Worm (Caenorhabditis elegans) whole organism, late embryonic: ENCODE results near the gene B0244.10.
A peak's percentile ranks its signal among the peaks of the same experiment; 100 is the strongest.

Source experiments
- C08G9.2 ChIP-seq: sonication (generic microtip); optimal IDR thresholded peaks from 2 replicates; lab custom pipeline; 2016; ENCODE audit warnings: mild to moderate bottlenecking, missing genetic modification characterization, moderate library complexity, missing compliant biosample characterization
- F13H6.1 ChIP-seq: sonication (generic microtip); optimal IDR thresholded peaks from 2 replicates; lab custom pipeline; 2016; ENCODE audit warnings: missing genetic modification characterization, missing compliant biosample characterization
- Y22D7AL.16 ChIP-seq: sonication (generic microtip); optimal IDR thresholded peaks from 2 replicates; lab custom pipeline; 2016; ENCODE audit warnings: missing genetic modification characterization, missing compliant biosample characterization
- ceh-14 ChIP-seq: sonication (generic microtip); optimal IDR thresholded peaks from 2 replicates; lab custom pipeline; 2016; ENCODE audit warnings: missing genotype, missing genetic modification characterization, missing compliant biosample characterization
- ceh-18 ChIP-seq: sonication (generic microtip); optimal IDR thresholded peaks from 2 replicates; lab custom pipeline; 2016; ENCODE audit warnings: missing genetic modification characterization, missing compliant biosample characterization
- ceh-19 ChIP-seq: fragments of 200-800 bp; sonication (Bioruptor generic); optimal IDR thresholded peaks from 2 replicates; lab custom pipeline; 2018; ENCODE audit warnings: mild to moderate bottlenecking, missing genetic modification characterization, missing compliant biosample characterization
- ceh-22 ChIP-seq: sonication (generic microtip); optimal IDR thresholded peaks from 2 replicates; lab custom pipeline; 2017; ENCODE audit warnings: missing biosample characterization, missing genetic modification characterization
- ceh-24 ChIP-seq: sonication (generic microtip); optimal IDR thresholded peaks from 2 replicates; lab custom pipeline; 2016; ENCODE audit warnings: mild to moderate bottlenecking, missing genetic modification characterization, missing compliant biosample characterization
- ceh-45 ChIP-seq: fragments of 200-800 bp; sonication (Bioruptor generic); IDR thresholded peaks from 2 replicates; pipeline ENCODE4 v1.3.6; 2022; ENCODE audit warnings: missing genetic modification reagents, missing genetic modification characterization, missing compliant biosample characterization
- ceh-9 ChIP-seq: sonication (generic microtip); optimal IDR thresholded peaks from 2 replicates; lab custom pipeline; 2016; ENCODE audit warnings: mild to moderate bottlenecking, missing genetic modification characterization, inconsistent platforms, missing compliant biosample characterization
- che-1 ChIP-seq: sonication (generic microtip); optimal IDR thresholded peaks from 2 replicates; lab custom pipeline; 2016; ENCODE audit warnings: mild to moderate bottlenecking, missing genetic modification characterization, missing compliant biosample characterization
- elt-2 ChIP-seq: sonication (generic microtip); optimal IDR thresholded peaks from 2 replicates; lab custom pipeline; 2016; ENCODE audit warnings: missing genetic modification reagents, missing genetic modification characterization, missing compliant biosample characterization
- ets-4 ChIP-seq: sonication (generic microtip); optimal IDR thresholded peaks from 2 replicates; lab custom pipeline; 2016; ENCODE audit warnings: missing genetic modification characterization, missing compliant biosample characterization
- fkh-10 ChIP-seq: fragments of 150-350 bp; optimal IDR thresholded peaks from 2 replicates; lab custom pipeline; 2014; ENCODE audit warnings: missing biosample characterization, missing genetic modification reagents, missing genetic modification characterization
- fkh-6 ChIP-seq: sonication (generic microtip); optimal IDR thresholded peaks from 2 replicates; lab custom pipeline; 2016; ENCODE audit warnings: missing genetic modification characterization, missing compliant biosample characterization
- hlh-13 ChIP-seq: fragments of 200-800 bp; sonication (Bioruptor generic); optimal IDR thresholded peaks from 2 replicates; lab custom pipeline; 2018; ENCODE audit warnings: mild to moderate bottlenecking, missing genetic modification characterization, missing compliant biosample characterization
- hlh-15 ChIP-seq: sonication (generic microtip); optimal IDR thresholded peaks from 2 replicates; lab custom pipeline; 2016; ENCODE audit warnings: missing genetic modification characterization, missing compliant biosample characterization
- hlh-6 ChIP-seq: sonication (generic microtip); optimal IDR thresholded peaks from 2 replicates; lab custom pipeline; 2016; ENCODE audit warnings: missing genotype, missing genetic modification characterization, missing compliant biosample characterization
- lim-6 ChIP-seq: sonication (generic microtip); optimal IDR thresholded peaks from 2 replicates; lab custom pipeline; 2016; ENCODE audit warnings: missing genetic modification characterization, missing compliant biosample characterization
- madf-2 ChIP-seq: sonication (generic microtip); optimal IDR thresholded peaks from 2 replicates; lab custom pipeline; 2017; ENCODE audit warnings: missing genetic modification characterization, missing compliant biosample characterization
- mec-3 ChIP-seq: sonication (generic microtip); optimal IDR thresholded peaks from 2 replicates; lab custom pipeline; 2016; ENCODE audit warnings: borderline replicate concordance, missing genetic modification characterization, missing compliant biosample characterization
- nfya-1 ChIP-seq: sonication (generic microtip); optimal IDR thresholded peaks from 2 replicates; lab custom pipeline; 2017; ENCODE audit warnings: missing genetic modification characterization, mild to moderate bottlenecking, missing compliant biosample characterization, antibody characterized with exemption, moderate library complexity
- nhr-232 ChIP-seq: sonication (generic microtip); optimal IDR thresholded peaks from 2 replicates; lab custom pipeline; 2016; ENCODE audit warnings: missing genetic modification characterization, missing compliant biosample characterization
- pat-9 ChIP-seq: fragments of 200-800 bp; sonication (Bioruptor generic); optimal IDR thresholded peaks from 2 replicates; lab custom pipeline; 2018; ENCODE audit warnings: mild to moderate bottlenecking, missing genetic modification characterization, moderate library complexity, missing compliant biosample characterization
- pax-1 ChIP-seq: fragments of 150-350 bp; optimal IDR thresholded peaks from 2 replicates; lab custom pipeline; 2014; ENCODE audit warnings: missing biosample characterization, missing genetic modification characterization
- pha-2 ChIP-seq: sonication (generic microtip); optimal IDR thresholded peaks from 2 replicates; lab custom pipeline; 2017; ENCODE audit warnings: mild to moderate bottlenecking, missing genetic modification characterization, missing compliant biosample characterization
- pros-1 ChIP-seq: fragments of 150-350 bp; optimal IDR thresholded peaks from 2 replicates; lab custom pipeline; 2014; ENCODE audit warnings: missing biosample characterization, missing genetic modification reagents, missing genetic modification characterization
- rnt-1 ChIP-seq: sonication (generic microtip); optimal IDR thresholded peaks from 2 replicates; lab custom pipeline; 2016; ENCODE audit warnings: missing genetic modification characterization, missing compliant biosample characterization
- sdc-2 ChIP-seq: sonication (generic microtip); optimal IDR thresholded peaks from 2 replicates; lab custom pipeline; 2016; ENCODE audit warnings: missing genotype, missing genetic modification characterization, missing compliant biosample characterization
- syd-9 ChIP-seq: sonication (generic microtip); optimal IDR thresholded peaks from 2 replicates; lab custom pipeline; 2016; ENCODE audit warnings: mild to moderate bottlenecking, missing genetic modification characterization, moderate library complexity, missing compliant biosample characterization
- tbx-7 ChIP-seq: sonication (generic microtip); optimal IDR thresholded peaks from 2 replicates; lab custom pipeline; 2016; ENCODE audit warnings: missing genotype, missing genetic modification characterization, missing compliant biosample characterization
- unc-42 ChIP-seq: sonication (generic microtip); optimal IDR thresholded peaks from 2 replicates; lab custom pipeline; 2016; ENCODE audit warnings: missing genotype, missing genetic modification characterization, missing compliant biosample characterization
- unc-86 ChIP-seq: sonication (generic microtip); optimal IDR thresholded peaks from 2 replicates; lab custom pipeline; 2016; ENCODE audit warnings: missing genetic modification characterization, missing compliant biosample characterization
- ztf-16 ChIP-seq: sonication (generic microtip); optimal IDR thresholded peaks from 2 replicates; lab custom pipeline; 2017; ENCODE audit warnings: missing genetic modification characterization, missing compliant biosample characterization

The B0244.10 gene

ce11 chrIII:5693736-5694135, 41.2 kb upstream of the B0244.10 start, which contains the start of gene B0336.13:
Gene B0336.13, plus strand, starts transcription at chrIII:5694036.
- TF ChIP-seq hlh-15 (no peak), unc-86 (tag; lab: Kevin White, UChicago) (no peak), tbx-7 (tag; lab: Kevin White, UChicago) (no peak), elt-2 (no peak), sdc-2 (tag; lab: Kevin White, UChicago) (no peak), pros-1 (no peak), lim-6 (tag; lab: Kevin White, UChicago) (no peak), ceh-22 (no peak), ceh-45 (no peak), ceh-9 (no peak), mec-3 (tag; lab: Kevin White, UChicago) (no peak), fkh-6 (tag; lab: Kevin White, UChicago) (no peak)
- TF ChIP-seq, all 69 proteins: peak for 0

DNA sequence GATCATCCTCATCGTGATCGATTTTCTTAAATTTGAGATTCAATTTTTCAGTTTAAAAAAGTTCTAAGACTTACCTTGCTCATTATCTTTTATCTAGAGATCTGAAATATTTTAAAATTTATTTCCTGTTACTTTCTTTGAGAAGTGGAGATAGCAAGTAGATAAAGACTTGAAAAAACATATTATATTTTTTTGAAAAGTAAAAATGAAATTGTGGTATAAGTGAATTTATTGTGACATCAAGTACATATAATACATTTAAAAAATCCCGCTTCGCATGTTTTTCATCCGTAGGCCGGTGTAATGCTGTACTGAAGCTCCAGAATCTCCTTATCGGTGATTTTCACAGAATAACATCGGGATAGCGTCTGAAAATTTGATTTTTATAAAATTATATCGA, 37.7 kb upstream of the B0244.10 start, which contains the start of gene B0336.7:
Gene B0336.7, minus strand, starts transcription at position 101 of the 400 bp plus-strand sequence.
- TF ChIP-seq F13H6.1 (no peak), C08G9.2 (tag; lab: Kevin White, UChicago) (no peak), fkh-10 (GFP tag; lab: Kevin White, UChicago) (no peak), ceh-22 (no peak), pha-2 (tag; lab: Kevin White, UChicago) (no peak), rnt-1 (tag; lab: Kevin White, UChicago) (no peak)

DNA sequence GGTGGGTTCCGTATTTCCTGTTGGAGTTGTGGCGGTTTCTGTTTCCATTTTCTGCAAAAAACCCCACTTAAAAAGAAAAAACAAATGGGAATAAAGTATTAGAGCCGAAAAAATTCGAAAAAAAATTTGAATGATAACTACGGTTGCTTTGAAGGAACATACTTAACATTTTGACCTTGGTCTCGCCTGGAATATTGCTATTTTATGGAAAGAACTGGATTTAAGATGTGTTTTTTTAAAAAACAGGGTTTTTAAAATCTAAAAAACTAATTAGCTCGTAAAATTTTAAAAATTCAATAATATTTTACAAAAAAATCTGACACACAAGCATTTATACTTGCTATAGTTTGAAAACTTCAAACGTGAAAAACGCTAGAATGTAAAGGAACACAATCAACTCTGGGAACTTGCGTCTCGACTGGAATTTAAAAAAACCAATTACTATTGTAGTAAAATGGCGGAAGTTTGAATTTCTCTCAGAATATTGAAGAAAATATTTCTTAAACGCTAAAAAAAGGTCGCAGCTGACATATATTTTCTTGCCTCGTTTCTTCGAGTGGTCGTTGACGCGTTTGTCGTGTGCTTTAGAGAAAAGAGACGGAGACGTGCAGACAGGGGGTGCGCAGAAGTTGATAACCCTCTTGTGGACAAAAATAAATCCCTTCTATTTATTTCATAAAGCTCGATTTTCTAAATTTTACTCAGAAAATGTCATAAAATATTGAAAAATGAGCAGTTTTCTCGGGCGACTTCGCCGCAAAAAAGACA, 36.8 kb upstream of the B0244.10 start, which contains the start of the genes lgg-3 and rgs-5:
Gene lgg-3, minus strand, starts transcription at position 51 of the 768 bp plus-strand sequence.
Gene rgs-5, plus strand, starts transcription at position 593 of the 768 bp plus-strand sequence.
- TF ChIP-seq ceh-9 (no peak), unc-42 (tag; lab: Kevin White, UChicago) (peak; percentile 18), nfya-1 (tag; lab: Kevin White, UChicago) (peak; percentile 21), hlh-13 (no peak), ets-4 (peak; percentile 2)

DNA sequence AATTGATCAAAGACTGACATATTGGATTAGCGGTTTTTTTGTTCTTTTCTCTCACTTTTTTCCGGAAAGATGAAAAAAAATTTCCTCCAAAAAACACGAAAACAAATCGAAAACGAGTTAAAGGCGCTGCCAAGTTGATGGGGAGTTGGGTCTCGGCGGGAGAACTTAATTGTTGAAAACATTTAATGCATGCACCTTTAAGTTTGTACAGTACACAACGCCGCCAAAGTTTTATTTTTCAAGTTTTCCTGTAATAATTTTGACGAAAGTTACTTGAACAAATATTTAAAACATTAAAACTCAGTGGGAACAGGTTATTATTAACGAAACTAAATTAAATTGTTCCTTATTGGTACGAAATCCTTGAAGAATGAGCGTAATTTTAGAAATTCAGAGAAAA, 33.5 kb upstream of the B0244.10 start:
- TF ChIP-seq unc-86 (tag; lab: Kevin White, UChicago) (no peak), hlh-13 (no peak), pros-1 (no peak), madf-2 (no peak), che-1 (no peak), Y22D7AL.16 (tag; lab: Kevin White, UChicago) (no peak)

DNA sequence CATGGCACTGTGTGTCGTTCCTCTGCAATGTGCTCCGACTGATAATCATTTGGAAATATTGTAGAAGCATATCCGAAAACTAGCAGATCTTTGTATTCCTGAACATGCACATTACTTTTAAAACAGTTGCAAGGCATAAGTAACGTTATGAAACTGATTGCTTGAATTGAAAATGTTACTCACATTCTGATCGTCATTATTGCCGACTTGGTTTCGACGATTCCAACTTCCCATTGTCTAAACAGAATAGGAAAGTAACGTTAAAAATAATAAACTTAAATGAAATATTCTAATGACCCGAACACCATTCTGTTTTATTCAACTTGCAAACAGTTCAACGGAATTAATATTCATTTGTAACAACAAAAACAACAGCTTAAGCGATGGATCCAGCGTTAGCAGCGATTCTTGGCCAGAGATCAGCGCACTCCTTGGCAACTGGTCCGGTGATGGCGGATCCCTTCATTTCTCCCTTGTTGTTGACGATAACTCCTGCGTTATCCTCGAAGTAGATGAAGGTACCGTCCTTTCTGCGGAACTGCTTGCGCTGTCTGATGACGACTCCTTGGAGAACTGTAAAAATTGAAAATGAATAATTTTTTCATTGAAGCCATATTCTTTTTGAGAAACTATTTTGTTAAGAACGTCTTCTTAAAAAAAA, 29.6 kb upstream of the B0244.10 start, which contains the start of gene swp-1:
Gene swp-1, minus strand, starts transcription at position 298 of the 661 bp plus-strand sequence.
- TF ChIP-seq sdc-2 (tag; lab: Kevin White, UChicago) (no peak), ceh-19 (no peak), pax-1 (no peak), lim-6 (tag; lab: Kevin White, UChicago) (no peak), pat-9 (no peak), ceh-14 (tag; lab: Kevin White, UChicago) (no peak), ceh-18 (no peak), hlh-6 (tag; lab: Kevin White, UChicago) (no peak), ztf-16 (tag; lab: Kevin White, UChicago) (no peak), rnt-1 (tag; lab: Kevin White, UChicago) (no peak), Y22D7AL.16 (tag; lab: Kevin White, UChicago) (no peak), syd-9 (tag; lab: Kevin White, UChicago) (no peak), F13H6.1 (no peak), nhr-232 (tag; lab: Kevin White, UChicago) (no peak), ceh-24 (tag; lab: Kevin White, UChicago) (no peak)
